Fruit fly (Drosophila melanogaster) whole organism, embryonic: ENCODE data around the gene PIG-L.

Experiments
- Atf3 ChIP-seq: fragments of 200-800 bp; sonication (Bioruptor generic); optimal IDR thresholded peaks from 3 replicates; lab custom pipeline; 2016; ENCODE audit warnings: missing biosample characterization, missing genetic modification characterization
- CG10543 ChIP-seq: fragments of 200-800 bp; sonication (Bioruptor generic); optimal IDR thresholded peaks from 3 replicates; lab custom pipeline; 2017; ENCODE audit warnings: missing biosample characterization, mild to moderate bottlenecking, missing genetic modification characterization, moderate library complexity
- CG10959 ChIP-seq: fragments of 200-800 bp; sonication (Bioruptor generic); IDR thresholded peaks from 2 replicates; pipeline ENCODE4 v1.3.6; 2022; ENCODE audit warnings: missing biosample characterization, missing genetic modification characterization
- CG10979 ChIP-seq: fragments of 200-800 bp; sonication (Bioruptor generic); optimal IDR thresholded peaks from 2 replicates; lab custom pipeline; 2018; ENCODE audit warnings: missing biosample characterization, mild to moderate bottlenecking, missing genetic modification characterization, moderate library complexity
- CG11723 ChIP-seq: fragments of 200-800 bp; sonication (Bioruptor generic); optimal IDR thresholded peaks from 2 replicates; lab custom pipeline; 2017; ENCODE audit warnings: missing biosample characterization, mild to moderate bottlenecking, missing genetic modification characterization
- CG12155 ChIP-seq: fragments of 200-800 bp; sonication (Bioruptor generic); optimal IDR thresholded peaks from 3 replicates; lab custom pipeline; 2016; ENCODE audit warnings: missing biosample characterization, missing genetic modification characterization
- CG13424 ChIP-seq: fragments of 200-800 bp; sonication (Bioruptor generic); optimal IDR thresholded peaks from 2 replicates; lab custom pipeline; 2019; ENCODE audit warnings: missing biosample characterization, mild to moderate bottlenecking, missing genetic modification characterization, moderate library complexity
- CG16863 ChIP-seq: fragments of 200-800 bp; sonication (Bioruptor generic); optimal IDR thresholded peaks from 3 replicates; lab custom pipeline; 2016; ENCODE audit warnings: missing biosample characterization, missing genetic modification characterization
- CG1832 ChIP-seq: fragments of 200-800 bp; sonication (Bioruptor generic); optimal IDR thresholded peaks from 2 replicates; lab custom pipeline; 2017; ENCODE audit warnings: missing biosample characterization, mild to moderate bottlenecking, missing genetic modification characterization, inconsistent platforms
- CG43689 ChIP-seq: fragments of 200-800 bp; sonication (Bioruptor generic); IDR thresholded peaks from 2 replicates; pipeline ENCODE4 v1.3.6; 2022; ENCODE audit warnings: missing biosample characterization, missing genetic modification characterization
- CG6683 ChIP-seq: fragments of 200-800 bp; sonication (Bioruptor generic); optimal IDR thresholded peaks from 2 replicates; lab custom pipeline; 2017; ENCODE audit warnings: missing biosample characterization, mild to moderate bottlenecking, missing genetic modification characterization, missing genetic modification reagents
- CG8765 ChIP-seq: fragments of 200-800 bp; sonication (Bioruptor generic); IDR thresholded peaks from 2 replicates; pipeline ENCODE4 v1.3.6; 2022; ENCODE audit warnings: missing biosample characterization, missing genetic modification characterization
- Camta ChIP-seq: fragments of 200-800 bp; sonication (Bioruptor generic); optimal IDR thresholded peaks from 2 replicates; lab custom pipeline; 2016; ENCODE audit warnings: missing biosample characterization, missing genetic modification characterization
- CoRest ChIP-seq: fragments of 200-800 bp; sonication (Bioruptor generic); optimal IDR thresholded peaks from 3 replicates; lab custom pipeline; 2018; ENCODE audit warnings: missing biosample characterization, mild to moderate bottlenecking, missing genetic modification characterization, moderate library complexity
- D19A ChIP-seq: fragments of 200-800 bp; optimal IDR thresholded peaks from 3 replicates; lab custom pipeline; 2019; ENCODE audit warnings: missing biosample characterization, mild to moderate bottlenecking, missing genetic modification characterization, moderate library complexity
- Fer3 ChIP-seq: fragments of 200-800 bp; sonication (Bioruptor generic); optimal IDR thresholded peaks from 2 replicates; lab custom pipeline; 2018; ENCODE audit warnings: missing biosample characterization, mild to moderate bottlenecking, missing genetic modification characterization, moderate library complexity
- Hand ChIP-seq: fragments of 200-800 bp; sonication (Bioruptor generic); optimal IDR thresholded peaks from 2 replicates; lab custom pipeline; 2017; ENCODE audit warnings: mild to moderate bottlenecking, missing biosample characterization, missing genetic modification reagents, missing genetic modification characterization
- Hr3 ChIP-seq: fragments of 200-800 bp; sonication (Bioruptor generic); optimal IDR thresholded peaks from 3 replicates; lab custom pipeline; 2016; ENCODE audit warnings: missing biosample characterization, missing genetic modification characterization
- Lhr ChIP-seq: fragments of 200-800 bp; sonication (Bioruptor generic); optimal IDR thresholded peaks from 3 replicates; lab custom pipeline; 2017; ENCODE audit warnings: mild to moderate bottlenecking, missing biosample characterization, missing genetic modification reagents, missing genetic modification characterization
- MESR4 ChIP-seq: fragments of 200-800 bp; sonication (Bioruptor generic); optimal IDR thresholded peaks from 2 replicates; lab custom pipeline; 2018; ENCODE audit warnings: missing biosample characterization, mild to moderate bottlenecking, missing genetic modification characterization, moderate library complexity
- Nf-YA ChIP-seq: fragments of 200-800 bp; sonication (Bioruptor generic); IDR thresholded peaks from 2 replicates; pipeline ENCODE4 v1.3.6; 2022; ENCODE audit warnings: missing biosample characterization, missing genetic modification characterization
- Poxn ChIP-seq: fragments of 200-800 bp; sonication (Bioruptor generic); IDR thresholded peaks from 2 replicates; pipeline ENCODE4 v1.3.6; 2022; ENCODE audit warnings: missing biosample characterization, missing genetic modification characterization
- Sox100B ChIP-seq: fragments of 200-800 bp; sonication (Bioruptor generic); optimal IDR thresholded peaks from 3 replicates; lab custom pipeline; 2018; ENCODE audit warnings: missing biosample characterization, mild to moderate bottlenecking, missing genetic modification characterization
- Ssrp ChIP-seq: fragments of 200-800 bp; sonication (Bioruptor generic); optimal IDR thresholded peaks from 2 replicates; lab custom pipeline; 2018; ENCODE audit warnings: missing biosample characterization, mild to moderate bottlenecking, missing genetic modification characterization, moderate library complexity
- Taf1 ChIP-seq: fragments of 200-800 bp; sonication (Bioruptor generic); IDR thresholded peaks from 2 replicates; pipeline ENCODE4 v1.3.6; 2022; ENCODE audit warnings: missing biosample characterization, missing genetic modification characterization
- Trl ChIP-seq, 3 experiments: fragments of >200 bp in 2 of 3; fragments of 200-800 bp in 1 of 3; sonication (Bioruptor generic) in 1 of 3; optimal IDR thresholded peaks; 2 replicates in 1 of 3; 3 replicates in 2 of 3; lab custom pipeline; 2016 to 2017; ENCODE audit warnings: missing biosample characterization in 1 of 3, missing genetic modification characterization in 1 of 3
- ase ChIP-seq: fragments of 200-800 bp; sonication (Bioruptor generic); IDR thresholded peaks from 3 replicates; pipeline ENCODE4 v1.3.6; 2022; ENCODE audit warnings: missing biosample characterization, missing genetic modification characterization
- cg ChIP-seq: fragments of 200-800 bp; sonication (Bioruptor generic); optimal IDR thresholded peaks from 3 replicates; lab custom pipeline; 2019; ENCODE audit warnings: missing biosample characterization, mild to moderate bottlenecking, missing genetic modification characterization, moderate library complexity
- corto ChIP-seq: fragments of 200-800 bp; sonication (Bioruptor generic); optimal IDR thresholded peaks from 2 replicates; lab custom pipeline; 2016; ENCODE audit warnings: missing biosample characterization, mild to moderate bottlenecking, missing genetic modification characterization, moderate library complexity
- crc ChIP-seq: fragments of 200-800 bp; sonication (Bioruptor generic); optimal IDR thresholded peaks from 2 replicates; lab custom pipeline; 2016; ENCODE audit warnings: missing biosample characterization, missing genetic modification characterization
- crp ChIP-seq, 2 experiments: fragments of 200-800 bp; sonication (Bioruptor generic); optimal IDR thresholded peaks; 2 replicates in 1 of 2; 3 replicates in 1 of 2; lab custom pipeline; 2017; ENCODE audit warnings: missing biosample characterization in 2 of 2, missing genetic modification characterization in 2 of 2, mild to moderate bottlenecking in 1 of 2, moderate library complexity in 1 of 2
- danr ChIP-seq: fragments of 200-800 bp; sonication (Bioruptor generic); IDR thresholded peaks from 2 replicates; pipeline ENCODE4 v1.3.6; 2022; ENCODE audit warnings: missing biosample characterization, missing genetic modification characterization
- exex ChIP-seq: fragments of 200-800 bp; sonication (Bioruptor generic); optimal IDR thresholded peaks from 4 replicates; lab custom pipeline; 2018; ENCODE audit warnings: missing biosample characterization, mild to moderate bottlenecking, missing genetic modification characterization, moderate library complexity
- eyg ChIP-seq: fragments of 200-800 bp; sonication (Bioruptor generic); optimal IDR thresholded peaks from 3 replicates; lab custom pipeline; 2016; ENCODE audit warnings: missing biosample characterization, missing genetic modification characterization
- fd96Cb ChIP-seq: fragments of 200-800 bp; sonication (Bioruptor generic); optimal IDR thresholded peaks from 2 replicates; lab custom pipeline; 2018; ENCODE audit warnings: missing biosample characterization, mild to moderate bottlenecking, missing genetic modification characterization, moderate library complexity
- grn ChIP-seq: fragments of 200-800 bp; sonication (Bioruptor generic); optimal IDR thresholded peaks from 3 replicates; lab custom pipeline; 2017; ENCODE audit warnings: missing biosample characterization, missing genetic modification characterization
- hb ChIP-seq: fragments of 200-800 bp; sonication (Bioruptor generic); IDR thresholded peaks from 3 replicates; pipeline ENCODE4 v1.3.6; 2022; ENCODE audit warnings: missing biosample characterization, missing genetic modification characterization; ENCODE audit not compliant: partially characterized antibody
- her ChIP-seq: fragments of 200-800 bp; sonication (Bioruptor generic); optimal IDR thresholded peaks from 2 replicates; lab custom pipeline; 2016; ENCODE audit warnings: missing biosample characterization, missing genetic modification characterization
- jigr1 ChIP-seq: fragments of 200-800 bp; sonication (Bioruptor generic); IDR thresholded peaks from 3 replicates; pipeline ENCODE4 v1.3.6; 2022; ENCODE audit warnings: missing biosample characterization, missing genetic modification characterization
- knrl ChIP-seq: fragments of 200-800 bp; sonication (Bioruptor generic); IDR thresholded peaks from 3 replicates; pipeline ENCODE4 v1.3.6; 2022; ENCODE audit warnings: missing biosample characterization, missing genetic modification characterization; ENCODE audit not compliant: partially characterized antibody
- mirr ChIP-seq: fragments of 200-800 bp; sonication (Bioruptor generic); optimal IDR thresholded peaks from 3 replicates; lab custom pipeline; 2018; ENCODE audit warnings: missing biosample characterization, mild to moderate bottlenecking, missing genetic modification characterization
- oc ChIP-seq: fragments of 200-800 bp; sonication (Bioruptor generic); optimal IDR thresholded peaks from 2 replicates; lab custom pipeline; 2018; ENCODE audit warnings: missing biosample characterization, mild to moderate bottlenecking, missing genetic modification characterization, moderate library complexity
- pros ChIP-seq: fragments of 200-800 bp; sonication (Bioruptor generic); optimal IDR thresholded peaks from 3 replicates; lab custom pipeline; 2019; ENCODE audit warnings: missing biosample characterization, mild to moderate bottlenecking, missing genetic modification characterization, moderate library complexity
- run ChIP-seq: fragments of 200-800 bp; sonication (Bioruptor generic); optimal IDR thresholded peaks from 3 replicates; lab custom pipeline; 2018; ENCODE audit warnings: missing biosample characterization, mild to moderate bottlenecking, missing genetic modification characterization
- sc ChIP-seq, 3 experiments: fragments of >200 bp in 2 of 3; fragments of 200-800 bp in 1 of 3; sonication (Bioruptor generic) in 1 of 3; optimal IDR thresholded peaks; 2 replicates in 2 of 3; 3 replicates in 1 of 3; lab custom pipeline; 2017; ENCODE audit warnings: mild to moderate bottlenecking in 1 of 3, missing biosample characterization in 1 of 3, missing genetic modification characterization in 1 of 3, missing genetic modification reagents in 1 of 3
- slp2 ChIP-seq: fragments of 200-800 bp; sonication (Bioruptor generic); optimal IDR thresholded peaks from 2 replicates; lab custom pipeline; 2016; ENCODE audit warnings: missing biosample characterization, missing genetic modification characterization
- wdn ChIP-seq: fragments of 200-800 bp; sonication (Bioruptor generic); IDR thresholded peaks from 2 replicates; pipeline ENCODE4 v1.3.6; 2022; ENCODE audit warnings: missing biosample characterization, missing genetic modification characterization
- z ChIP-seq: fragments of 200-800 bp; sonication (Bioruptor generic); IDR thresholded peaks from 3 replicates; pipeline ENCODE4 v1.3.6; 2022; ENCODE audit warnings: missing biosample characterization, missing genetic modification characterization
- zfh1 ChIP-seq: fragments of 200-800 bp; sonication (Bioruptor generic); IDR thresholded peaks from 3 replicates; pipeline ENCODE4 v1.3.6; 2022; ENCODE audit warnings: missing biosample characterization, missing genetic modification characterization

PIG-L gene

DNA sequence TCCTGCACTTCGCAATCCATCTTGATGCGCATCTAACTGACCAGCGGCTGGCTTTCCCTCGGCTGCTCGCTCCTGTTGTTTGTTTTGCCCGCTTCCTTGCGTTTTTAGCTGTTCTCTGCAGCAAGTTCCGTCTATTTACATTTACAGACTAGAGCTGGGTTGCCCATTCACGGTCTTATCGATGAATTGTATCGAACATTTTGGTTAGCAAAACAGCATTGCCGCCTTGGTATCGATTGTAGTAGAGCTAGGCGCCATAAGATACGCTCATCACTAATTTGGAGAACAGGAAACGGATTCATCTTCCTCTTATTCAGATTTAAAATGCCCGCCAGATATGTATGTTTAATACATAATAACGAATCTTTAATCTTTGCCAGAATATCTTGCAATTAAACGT, 14.7 kb upstream of the PIG-L start, which contains the start of gene Regnase-1 (continued):
- TF ChIP-seq Atf3 = peak; percentile 83
- peak; percentile 89 for TF ChIP-seq CG11723 (GFP tag; lab: Kevin White, UChicago)
- TF ChIP-seq Nf-YA (GFP tag; lab: Robert Waterston, UW) = peak; percentile 82
- peak; percentile 93 for TF ChIP-seq CoRest (tag; lab: Kevin White, UChicago)
- TF ChIP-seq Hand = peak; percentile 88
- no peak for TF ChIP-seq jigr1 (GFP tag; lab: Robert Waterston, UW)
- TF ChIP-seq CG13424 = peak; percentile 78
- peak; percentile 80 for TF ChIP-seq run (tag; lab: Kevin White, UChicago)
- peak; percentile 96 for TF ChIP-seq Fer3 (tag; lab: Kevin White, UChicago)
- no peak for TF ChIP-seq cg (GFP tag; lab: Kevin White, UChicago)
- TF ChIP-seq fd96Cb (tag; lab: Kevin White, UChicago) = peak; percentile 66
- TF ChIP-seq ase = peak; percentile 76; the same call in 2 of the 3 replicates
- TF ChIP-seq slp2 (GFP tag; lab: Kevin White, UChicago) = peak; percentile 87
- TF ChIP-seq exex = peak; percentile 70
- TF ChIP-seq crc = peak; percentile 86
- peak; percentile 97 for TF ChIP-seq mirr (GFP tag; lab: Kevin White, UChicago)
- peak; percentile 82 for TF ChIP-seq CG10959 (GFP tag; lab: Robert Waterston, UW)
- TF ChIP-seq Trl (optimal IDR thresholded peaks at IDR 0.05; lab: Kevin White, UChicago) = no peak
- peak; percentile 91 for TF ChIP-seq Trl (GFP tag; optimal IDR thresholded peaks at IDR 0.05; lab: Kevin White, UChicago)
- peak; percentile 84 for TF ChIP-seq oc
- TF ChIP-seq CG43689 (GFP tag; lab: Robert Waterston, UW) = peak; percentile 76
- peak; percentile 92 for TF ChIP-seq CG10543 (GFP tag; lab: Kevin White, UChicago)
- peak; percentile 85 for TF ChIP-seq CG10979 (tag; lab: Kevin White, UChicago)
- peak; percentile 77 for TF ChIP-seq grn
- peak; percentile 92 for TF ChIP-seq Sox100B (GFP tag; lab: Kevin White, UChicago)
- TF ChIP-seq CG12155 = peak; percentile 75
- peak; percentile 82 for TF ChIP-seq MESR4
- peak; percentile 47; the same call in 1 of the 2 replicates for TF ChIP-seq CG8765 (GFP tag; lab: Robert Waterston, UW)
- TF ChIP-seq Lhr = peak; percentile 88
- peak; percentile 57; the same call in 1 of the 3 replicates for TF ChIP-seq z (GFP tag; lab: Robert Waterston, UW)
- peak; percentile 65 for TF ChIP-seq Ssrp (tag; lab: Kevin White, UChicago)
- TF ChIP-seq her (GFP tag; lab: Kevin White, UChicago) = peak; percentile 91
- peak; percentile 90 for TF ChIP-seq eyg (GFP tag; lab: Kevin White, UChicago)
- peak; percentile 93 for TF ChIP-seq hb (GFP tag; lab: Robert Waterston, UW)
- TF ChIP-seq Camta (GFP tag; lab: Kevin White, UChicago) = peak; percentile 90
- peak; percentile 53; the same call in 1 of the 2 replicates for TF ChIP-seq Taf1
- no peak for TF ChIP-seq sc (optimal IDR thresholded peaks at IDR 0.05; lab: Kevin White, UChicago)
- TF ChIP-seq sc (GFP tag; optimal IDR thresholded peaks at IDR 0.05; lab: Kevin White, UChicago) = peak; percentile 89
- peak; percentile 72 for TF ChIP-seq Hr3 (GFP tag; lab: Kevin White, UChicago)
- peak; percentile 92 for TF ChIP-seq zfh1 (GFP tag; lab: Robert Waterston, UW)
- TF ChIP-seq CG1832 (GFP tag; lab: Kevin White, UChicago) = no peak
- TF ChIP-seq knrl (GFP tag; lab: Robert Waterston, UW) = peak; percentile 95
- TF ChIP-seq D19A = no peak
- peak in 1 of 2 experiments; percentile 63 for TF ChIP-seq crp (GFP tag; optimal IDR thresholded peaks at IDR 0.05; lab: Kevin White, UChicago)
- TF ChIP-seq corto (GFP tag; lab: Kevin White, UChicago) = no peak
- TF ChIP-seq CG6683 (GFP tag; lab: Kevin White, UChicago) = peak; percentile 89
- TF ChIP-seq wdn (GFP tag; lab: Robert Waterston, UW) = peak; percentile 85
- TF ChIP-seq CG16863 (GFP tag; lab: Kevin White, UChicago) = peak; percentile 77
- TF ChIP-seq Poxn (GFP tag; lab: Robert Waterston, UW) = no peak
- TF ChIP-seq danr = peak; percentile 35; the same call in 1 of the 2 replicates
- no peak for TF ChIP-seq pros
